Worm (Caenorhabditis elegans): ENCODE results near the gene F10G2.4.
"Not testable (repeated sequence)": the region's sequence is repeated elsewhere in the genome, so short reads cannot be mapped to it uniquely, and the experiment has no call there.

Gene F10G2.4

ce11 chrV:7332253-7332652, 5.2 kb downstream of the F10G2.4 start, which contains the start of gene F10G2.1:
Gene F10G2.1 (plus strand): TSS chrV:7332553.
- TF ChIP-seq akir-1 (GFP tag; optimal IDR thresholded peaks at IDR 0.05), result no peak
- no peak for TF ChIP-seq bed-2 (GFP tag; IDR thresholded peaks at IDR 0.05)
- no peak for TF ChIP-seq lin-26 (GFP tag; IDR thresholded peaks at IDR 0.05)
- TF ChIP-seq F52B5.7 (tag; optimal IDR thresholded peaks at IDR 0.05), result no peak

- TF ChIP-seq unc-62 (GFP tag; optimal IDR thresholded peaks at IDR 0.05); ztf-3 (GFP tag; optimal IDR thresholded peaks at IDR 0.05); dpff-1 (tag; optimal IDR thresholded peaks at IDR 0.05): not testable (repeated sequence)
Observed at ce11 chrV:7337218-7337617, 10.2 kb downstream of the F10G2.4 start, which contains the start of gene F10G2.7. Gene F10G2.7 (minus strand): TSS chrV:7337318.

ce11 chrV:7339831-7340230, 12.8 kb downstream of the F10G2.4 start, which contains the start of gene srh-187:
Gene srh-187 (minus strand): TSS chrV:7339931.
- no peak for TF ChIP-seq hlh-12 (tag; optimal IDR thresholded peaks at IDR 0.05)
- no peak for TF ChIP-seq chd-7 (tag; optimal IDR thresholded peaks at IDR 0.05)
- TF ChIP-seq rcor-1 (GFP tag; IDR thresholded peaks at IDR 0.05), result no peak
- no peak for TF ChIP-seq D2030.7 (GFP tag; IDR thresholded peaks at IDR 0.05)
- TF ChIP-seq tlf-1 (GFP tag; optimal IDR thresholded peaks at IDR 0.05), result no peak
- TF ChIP-seq nfyb-1 (GFP tag; IDR thresholded peaks at IDR 0.05), result no peak
- TF ChIP-seq ztf-26 (tag; optimal IDR thresholded peaks at IDR 0.05), result no peak
- no peak for TF ChIP-seq akir-1 (GFP tag; optimal IDR thresholded peaks at IDR 0.05)

ce11 chrV:7341942-7342341, 14.9 kb downstream of the F10G2.4 start, which contains the start of the genes nhr-263 and nhr-148:
Gene nhr-263 (minus strand): TSS chrV:7342042.
Gene nhr-148 (plus strand): TSS chrV:7342156.
- no peak for TF ChIP-seq gei-17 (GFP tag; optimal IDR thresholded peaks at IDR 0.05)
- no peak for TF ChIP-seq Y53F4B.3 (GFP tag; IDR thresholded peaks at IDR 0.05)
- TF ChIP-seq hmg-20 (GFP tag; IDR thresholded peaks at IDR 0.05), result no peak
- no peak for TF ChIP-seq nhr-120 (GFP tag; IDR thresholded peaks at IDR 0.05)
- no peak for TF ChIP-seq F37B4.10 (GFP tag; IDR thresholded peaks at IDR 0.05)
- no peak for TF ChIP-seq ama-1 (optimal IDR thresholded peaks at IDR 0.05)
- TF ChIP-seq ama-1 (GFP tag; optimal IDR thresholded peaks at IDR 0.05), result no peak
- no peak for TF ChIP-seq hmg-1.2 (GFP tag; IDR thresholded peaks at IDR 0.05)
- TF ChIP-seq lin-26 (GFP tag; IDR thresholded peaks at IDR 0.05), result no peak
- no peak for TF ChIP-seq snpc-3.4 (tag; optimal IDR thresholded peaks at IDR 0.05)
- TF ChIP-seq rcor-1 (GFP tag; IDR thresholded peaks at IDR 0.05), result no peak
- no peak for TF ChIP-seq efl-1 (GFP tag; optimal IDR thresholded peaks at IDR 0.05)
- no peak for TF ChIP-seq bed-2 (GFP tag; IDR thresholded peaks at IDR 0.05)
- no peak for TF ChIP-seq Y95B8A.8 (GFP tag; IDR thresholded peaks at IDR 0.05)
- TF ChIP-seq F22D6.2 (tag; optimal IDR thresholded peaks at IDR 0.05), result no peak
- TF ChIP-seq athp-1 (tag; optimal IDR thresholded peaks at IDR 0.05), result no peak
- TF ChIP-seq lsl-1 (GFP tag; optimal IDR thresholded peaks at IDR 0.05), result no peak
- no peak for TF ChIP-seq let-607 (tag; optimal IDR thresholded peaks at IDR 0.05)

- no peak for TF ChIP-seq ceh-100 (GFP tag; IDR thresholded peaks at IDR 0.05)
- no peak for TF ChIP-seq nhr-90 (tag; optimal IDR thresholded peaks at IDR 0.05)
- no peak for TF ChIP-seq ZK185.1 (tag; optimal IDR thresholded peaks at IDR 0.05; ENCODE audit: poor library complexity, severe bottlenecking)
- no peak for TF ChIP-seq ztf-3 (GFP tag; optimal IDR thresholded peaks at IDR 0.05)
- TF ChIP-seq Y53G8AR.9 (GFP tag; conservative IDR thresholded peaks at IDR 0.05), result no peak
- no peak for TF ChIP-seq ztf-6 (GFP tag; IDR thresholded peaks at IDR 0.05)
- TF ChIP-seq F52B5.7 (tag; optimal IDR thresholded peaks at IDR 0.05), result no peak
- no peak for TF ChIP-seq snpc-4 (GFP tag; optimal IDR thresholded peaks at IDR 0.05)
- no peak for TF ChIP-seq snpc-4 (tag; optimal IDR thresholded peaks at IDR 0.05)
Observed at ce11 chrV:7343522-7343921, 16.5 kb downstream of the F10G2.4 start, which contains the start of gene srh-244. Gene srh-244 (plus strand): TSS chrV:7343822.
